Fruit fly (Drosophila melanogaster): ENCODE data around the gene CG7742.

DNA sequence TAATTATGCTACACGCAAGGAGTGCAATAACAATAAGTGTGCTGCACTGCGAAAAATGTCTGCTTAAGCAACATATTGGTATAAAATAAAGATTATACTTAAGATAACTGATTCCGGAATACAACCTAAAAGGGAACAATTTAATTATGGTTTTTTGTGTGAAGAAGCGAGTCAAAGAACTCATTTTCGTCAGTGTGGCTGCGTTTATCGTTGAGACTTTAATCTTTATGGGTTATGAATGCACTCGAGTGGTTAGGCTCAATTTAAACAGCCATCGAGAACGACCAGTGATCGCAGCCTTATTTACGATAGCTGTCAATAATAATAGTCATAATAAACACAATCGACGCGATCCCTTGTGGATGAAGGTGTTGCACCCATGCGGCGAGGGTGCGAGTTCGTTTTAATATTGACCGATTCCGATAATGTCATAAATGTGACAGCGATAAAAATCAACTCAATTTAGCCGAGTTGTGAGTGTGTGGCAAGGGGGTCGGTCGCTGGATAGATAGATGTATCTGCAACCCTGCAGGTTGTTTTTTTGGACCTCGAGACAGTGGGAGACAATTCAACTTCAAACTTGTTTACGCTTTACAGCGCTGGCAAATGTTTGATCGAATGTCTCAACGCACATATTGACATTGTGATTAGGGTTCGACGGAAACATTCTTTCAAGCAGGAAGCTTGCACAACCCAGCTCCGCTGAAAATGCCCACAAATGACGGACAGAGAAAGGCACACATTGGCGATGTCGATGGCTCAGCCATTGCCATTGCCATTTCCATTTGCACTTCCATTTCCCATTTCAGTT is 41.4 kb upstream of the CG7742 start:
- no peak for TF ChIP-seq CTCF (optimal IDR thresholded peaks at IDR 0.05)
- TF ChIP-seq CG8478 (optimal IDR thresholded peaks at IDR 0.05): no peak
